Worm (Caenorhabditis elegans) whole organism, L2 larva: ENCODE results near the gene C14A6.8.

Experiments used
- C34F6.9 ChIP-seq: fragments of 150-350 bp; optimal IDR thresholded peaks from 2 replicates; lab custom pipeline; 2014; ENCODE audit warnings: missing biosample characterization, missing genetic modification characterization
- R02D3.7 ChIP-seq: fragments of 150-350 bp; optimal IDR thresholded peaks from 2 replicates; lab custom pipeline; 2014; ENCODE audit warnings: missing biosample characterization, missing genetic modification characterization
- Y55F3AM.14 ChIP-seq: fragments of 200-800 bp; sonication (Bioruptor generic); optimal IDR thresholded peaks from 2 replicates; lab custom pipeline; 2018; ENCODE audit warnings: mild to moderate bottlenecking, missing genetic modification characterization, missing compliant biosample characterization
- ZK546.5 ChIP-seq: sonication (generic microtip); optimal IDR thresholded peaks from 2 replicates; lab custom pipeline; 2017; ENCODE audit warnings: missing biosample characterization, missing genetic modification characterization
- alr-1 ChIP-seq: fragments of 150-350 bp; optimal IDR thresholded peaks from 2 replicates; lab custom pipeline; 2014; ENCODE audit warnings: missing biosample characterization, missing genetic modification characterization
- aly-2 ChIP-seq: fragments of 150-350 bp; optimal IDR thresholded peaks from 2 replicates; lab custom pipeline; 2014; ENCODE audit warnings: missing biosample characterization, missing genetic modification characterization
- blmp-1 ChIP-seq: sonication (generic microtip); optimal IDR thresholded peaks from 2 replicates; lab custom pipeline; 2017; ENCODE audit warnings: missing genetic modification characterization, mild to moderate bottlenecking, missing compliant biosample characterization, antibody characterized with exemption, moderate library complexity; ENCODE audit not compliant: insufficient read depth
- ceh-16 ChIP-seq: fragments of 150-350 bp; optimal IDR thresholded peaks from 2 replicates; lab custom pipeline; 2014; ENCODE audit warnings: missing biosample characterization, missing genetic modification characterization
- ceh-82 ChIP-seq: fragments of 150-350 bp; optimal IDR thresholded peaks from 2 replicates; lab custom pipeline; 2014; ENCODE audit warnings: missing biosample characterization, missing genetic modification characterization
- crh-2 ChIP-seq: sonication (generic microtip); optimal IDR thresholded peaks from 2 replicates; lab custom pipeline; 2017; ENCODE audit warnings: missing biosample characterization, missing genetic modification characterization
- dmd-4 ChIP-seq: sonication (generic microtip); optimal IDR thresholded peaks from 2 replicates; lab custom pipeline; 2017; ENCODE audit warnings: missing biosample characterization, missing genetic modification characterization
- egl-27 ChIP-seq: sonication (generic microtip); optimal IDR thresholded peaks from 3 replicates; lab custom pipeline; 2017; ENCODE audit warnings: missing biosample characterization, missing genetic modification reagents, missing genetic modification characterization
- elt-1 ChIP-seq: fragments of 150-350 bp; optimal IDR thresholded peaks from 2 replicates; lab custom pipeline; 2014; ENCODE audit warnings: missing biosample characterization, missing genetic modification characterization
- elt-3 ChIP-seq: sonication (generic microtip); optimal IDR thresholded peaks from 2 replicates; lab custom pipeline; 2017; ENCODE audit warnings: missing biosample characterization, missing genetic modification characterization
- fos-1 ChIP-seq: fragments of 150-350 bp; optimal IDR thresholded peaks from 2 replicates; lab custom pipeline; 2014; ENCODE audit warnings: missing biosample characterization, missing genetic modification characterization
- lin-11 ChIP-seq: fragments of 150-350 bp; sonication (generic microtip); optimal IDR thresholded peaks from 2 replicates; lab custom pipeline; 2014; ENCODE audit warnings: missing biosample characterization, missing genetic modification characterization, inconsistent platforms, mixed read lengths
- lin-13 ChIP-seq: fragments of 150-350 bp; optimal IDR thresholded peaks from 2 replicates; lab custom pipeline; 2014; ENCODE audit warnings: missing biosample characterization, missing genetic modification reagents, missing genetic modification characterization
- lin-39 ChIP-seq: fragments of 150-350 bp; optimal IDR thresholded peaks from 2 replicates; lab custom pipeline; 2014; ENCODE audit warnings: missing biosample characterization, missing genetic modification reagents, missing genetic modification characterization
- lsy-2 ChIP-seq, 2 experiments: fragments of 150-350 bp in 1 of 2; sonication (generic microtip) in 1 of 2; optimal IDR thresholded peaks; 2 replicates each; lab custom pipeline; 2014 to 2017; ENCODE audit warnings: missing biosample characterization in 2 of 2, missing genetic modification characterization in 2 of 2
- mab-5 ChIP-seq: fragments of 150-350 bp; optimal IDR thresholded peaks from 2 replicates; lab custom pipeline; 2014; ENCODE audit warnings: missing biosample characterization, missing genetic modification characterization
- nhr-12 ChIP-seq: fragments of 150-350 bp; optimal IDR thresholded peaks from 2 replicates; lab custom pipeline; 2014; ENCODE audit warnings: missing biosample characterization, missing genetic modification characterization
- nhr-129 ChIP-seq: fragments of 150-350 bp; optimal IDR thresholded peaks from 2 replicates; lab custom pipeline; 2014; ENCODE audit warnings: missing biosample characterization, missing genetic modification characterization
- nhr-23 ChIP-seq: fragments of 150-350 bp; optimal IDR thresholded peaks from 2 replicates; lab custom pipeline; 2014; ENCODE audit warnings: missing biosample characterization, missing genetic modification reagents, missing genetic modification characterization
- nhr-6 ChIP-seq: fragments of 150-350 bp; optimal IDR thresholded peaks from 2 replicates; lab custom pipeline; 2014; ENCODE audit warnings: missing biosample characterization, missing genetic modification characterization
- nhr-77 ChIP-seq: fragments of 150-350 bp; optimal IDR thresholded peaks from 2 replicates; lab custom pipeline; 2014; ENCODE audit warnings: missing biosample characterization, missing genetic modification characterization
- peb-1 ChIP-seq: fragments of 150-350 bp; optimal IDR thresholded peaks from 2 replicates; lab custom pipeline; 2014; ENCODE audit warnings: missing biosample characterization, missing genetic modification characterization
- skn-1 ChIP-seq: sonication (generic microtip); optimal IDR thresholded peaks from 2 replicates; lab custom pipeline; 2017; ENCODE audit warnings: missing biosample characterization, missing genetic modification characterization
- sma-3 ChIP-seq: sonication (generic microtip); optimal IDR thresholded peaks from 2 replicates; lab custom pipeline; 2016; ENCODE audit warnings: missing genetic modification reagents, missing genetic modification characterization, missing compliant biosample characterization
- sma-9 ChIP-seq, 2 experiments: fragments of 150-350 bp in 1 of 2; sonication (generic microtip) in 1 of 2; optimal IDR thresholded peaks; 2 replicates each; lab custom pipeline; 2014 to 2016; ENCODE audit warnings: missing genetic modification characterization in 2 of 2, mild to moderate bottlenecking in 1 of 2, missing biosample characterization in 1 of 2, missing compliant biosample characterization in 1 of 2, missing genetic modification reagents in 1 of 2, moderate library complexity in 1 of 2
- unc-39 ChIP-seq: fragments of 150-350 bp; optimal IDR thresholded peaks from 2 replicates; lab custom pipeline; 2014; ENCODE audit warnings: missing biosample characterization, missing genetic modification characterization
- unc-55 ChIP-seq: fragments of 150-350 bp; sonication (generic microtip); optimal IDR thresholded peaks from 3 replicates; lab custom pipeline; 2014; ENCODE audit warnings: missing biosample characterization, missing genetic modification reagents, missing genetic modification characterization
- unc-62 ChIP-seq: fragments of 150-350 bp; optimal IDR thresholded peaks from 2 replicates; lab custom pipeline; 2014; ENCODE audit warnings: missing biosample characterization, missing genetic modification reagents, missing genetic modification characterization
- zag-1 ChIP-seq: fragments of 150-350 bp; optimal IDR thresholded peaks from 2 replicates; lab custom pipeline; 2014; ENCODE audit warnings: missing biosample characterization, missing genetic modification characterization
- ztf-1 ChIP-seq: fragments of 200-800 bp; sonication (Bioruptor generic); conservative IDR thresholded peaks from 2 replicates; pipeline ENCODE4 v1.3.6; 2022; ENCODE audit warnings: missing genetic modification characterization, missing compliant biosample characterization
- ztf-4 ChIP-seq: fragments of 150-350 bp; optimal IDR thresholded peaks from 2 replicates; lab custom pipeline; 2014; ENCODE audit warnings: missing biosample characterization, missing genetic modification characterization

Gene C14A6.8

ce11 chrV:18178659-18179058 is 7.2 kb upstream of the C14A6.8 start, which contains the start of gene C31G12.4:
C31G12.4 (minus strand) TSS chrV:18178759.
- TF ChIP-seq unc-39 (no peak), ztf-4 (no peak), fos-1 (tag; lab: Kevin White, UChicago) (no peak), ZK546.5 (tag; lab: Kevin White, UChicago) (no peak), nhr-77 (no peak), peb-1 (no peak), lin-39 (no peak), nhr-6 (tag; lab: Kevin White, UChicago) (no peak), egl-27 (tag; lab: Kevin White, UChicago) (no peak)
- TF ChIP-seq, all 48 proteins: peak for 0

ce11 chrV:18168266-18168665 is 3.2 kb downstream of the C14A6.8 start, which contains the start of gene C14A6.7:
C14A6.7 (minus strand) TSS chrV:18168366.
- no peak for TF ChIP-seq elt-1 (tag; lab: Kevin White, UChicago)
- TF ChIP-seq unc-55: no peak
- no peak for TF ChIP-seq crh-2 (tag; lab: Kevin White, UChicago)
- no peak for TF ChIP-seq unc-62 (GFP tag; lab: Kevin White, UChicago)
- no peak for TF ChIP-seq unc-39
- TF ChIP-seq peb-1: no peak
- TF ChIP-seq C34F6.9 (tag; lab: Kevin White, UChicago): no peak
- TF ChIP-seq fos-1 (tag; lab: Kevin White, UChicago): no peak
- no peak for TF ChIP-seq ceh-82 (tag; lab: Kevin White, UChicago)
- TF ChIP-seq sma-9 (GFP tag; optimal IDR thresholded peaks at IDR 0.05; lab: Kevin White, UChicago): no peak
- no peak for TF ChIP-seq sma-9 (tag; optimal IDR thresholded peaks at IDR 0.05; lab: Kevin White, UChicago)
- no peak for TF ChIP-seq R02D3.7 (tag; lab: Kevin White, UChicago)
- no peak for TF ChIP-seq aly-2
- no peak for TF ChIP-seq nhr-23 (tag; lab: Kevin White, UChicago)
- no peak for TF ChIP-seq nhr-77
- no peak for TF ChIP-seq blmp-1 (tag; lab: Kevin White, UChicago)
- no peak for TF ChIP-seq ceh-16
- no peak for TF ChIP-seq zag-1 (tag; lab: Kevin White, UChicago)
- TF ChIP-seq dmd-4 (tag; lab: Kevin White, UChicago): no peak

ce11 chrV:18167161-18167560 is 4.3 kb downstream of the C14A6.8 start, which contains the start of gene C14A6.6:
C14A6.6 (minus strand) TSS chrV:18167261.
- TF ChIP-seq sma-3: no peak
- no peak for TF ChIP-seq elt-1 (tag; lab: Kevin White, UChicago)
- no peak for TF ChIP-seq zag-1 (tag; lab: Kevin White, UChicago)
- no peak for TF ChIP-seq nhr-129 (tag; lab: Kevin White, UChicago)
- TF ChIP-seq ZK546.5 (tag; lab: Kevin White, UChicago): no peak
- TF ChIP-seq ztf-4: no peak
- TF ChIP-seq lin-11 (tag; lab: Kevin White, UChicago): no peak
- TF ChIP-seq unc-39: no peak

ce11 chrV:18164758-18165157 is 6.7 kb downstream of the C14A6.8 start, which contains the start of gene C14A6.5:
C14A6.5 (minus strand) TSS chrV:18164858.
- TF ChIP-seq lin-13 (GFP tag; lab: Kevin White, UChicago) (no peak), lin-11 (tag; lab: Kevin White, UChicago) (no peak), aly-2 (no peak), mab-5 (no peak), elt-3 (no peak), nhr-12 (tag; lab: Kevin White, UChicago) (no peak), lsy-2 (tag; optimal IDR thresholded peaks at IDR 0.05; lab: Kevin White, UChicago) (no peak), elt-1 (tag; lab: Kevin White, UChicago) (no peak), R02D3.7 (tag; lab: Kevin White, UChicago) (no peak), ztf-1 (GFP tag; lab: Robert Waterston, UW) (no peak), skn-1 (tag; lab: Kevin White, UChicago) (no peak), peb-1 (no peak), nhr-23 (tag; lab: Kevin White, UChicago) (no peak), alr-1 (tag; lab: Kevin White, UChicago) (no peak), blmp-1 (tag; lab: Kevin White, UChicago) (no peak), Y55F3AM.14 (GFP tag; lab: Kevin White, UChicago) (no peak), dmd-4 (tag; lab: Kevin White, UChicago) (no peak)
